Fruit fly (Drosophila melanogaster) Kc167 (cell line): ENCODE data around the gene dome.

Experiments
- Myc ChIP-seq: fragments of >200 bp; optimal IDR thresholded peaks from 2 replicates; lab custom pipeline; 2017; ENCODE audit warnings: missing external identifiers
- Sin3A ChIP-seq: fragments of >200 bp; optimal IDR thresholded peaks from 2 replicates; lab custom pipeline; 2018; ENCODE audit warnings: missing external identifiers
- h ChIP-seq: fragments of >200 bp; optimal IDR thresholded peaks from 3 replicates; lab custom pipeline; 2018; ENCODE audit warnings: missing external identifiers
- insv ChIP-seq: fragments of >200 bp; optimal IDR thresholded peaks from 3 replicates; lab custom pipeline; 2018; ENCODE audit warnings: missing external identifiers
- psq ChIP-seq: fragments of >200 bp; optimal IDR thresholded peaks from 2 replicates; lab custom pipeline; 2017; ENCODE audit warnings: missing external identifiers
- ttk ChIP-seq: sonication (Bioruptor generic); optimal IDR thresholded peaks from 2 replicates; lab custom pipeline; 2017; ENCODE audit warnings: missing external identifiers

Gene dome

dm6 chrX:19663196-19663858 is 20.0 kb downstream of the dome start:
- TF ChIP-seq Sin3A (no peak), ttk (no peak), psq (no peak), insv (no peak), h (lab: Kevin White, UChicago) (no peak), Myc (lab: Kevin White, UChicago) (no peak)

- TF ChIP-seq ttk: no peak
Observed at dm6 chrX:19662583-19663195, 20.6 kb downstream of the dome start.

DNA sequence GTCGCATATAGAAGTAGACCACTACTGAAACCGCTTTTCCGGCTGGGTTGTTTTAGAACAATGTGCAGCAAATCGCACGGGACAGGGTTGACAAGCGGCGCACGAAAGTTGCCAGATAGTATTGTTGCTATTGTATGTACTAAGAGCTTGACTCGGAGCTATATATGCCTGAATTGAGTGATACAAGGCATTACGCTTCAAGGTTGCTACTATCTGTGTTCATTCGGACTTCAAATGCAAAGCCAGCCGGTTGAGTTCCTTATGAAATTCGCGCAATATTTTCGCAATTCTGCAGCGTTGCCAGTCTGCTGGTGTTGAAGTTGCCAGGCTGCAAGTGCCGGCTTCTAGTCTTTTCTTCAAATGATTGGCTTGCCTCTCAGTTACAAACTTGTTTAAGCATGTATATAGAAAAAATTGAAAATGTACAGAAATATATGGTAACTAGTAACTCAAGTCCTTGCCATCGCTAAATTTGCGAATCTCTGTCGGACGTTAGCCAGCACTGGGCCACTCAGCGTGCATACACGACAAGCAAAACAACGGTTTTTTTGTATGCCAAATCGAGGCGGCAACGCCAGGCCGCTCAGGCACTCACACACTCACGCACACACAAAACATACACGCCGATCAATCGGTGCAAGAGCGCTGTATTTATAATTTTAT is 31.4 kb downstream of the dome start, which contains the start of the genes Ranbp21 and Elys:
Gene Ranbp21 (minus strand): TSS at position 513 of the 663 bp plus-strand sequence.
Gene Elys (plus strand): TSS at position 549 of the 663 bp plus-strand sequence.
- TF ChIP-seq psq: no peak
- TF ChIP-seq Myc (lab: Kevin White, UChicago): no peak
- TF ChIP-seq Sin3A: no peak
- TF ChIP-seq insv: no peak
- TF ChIP-seq ttk: no peak

DNA sequence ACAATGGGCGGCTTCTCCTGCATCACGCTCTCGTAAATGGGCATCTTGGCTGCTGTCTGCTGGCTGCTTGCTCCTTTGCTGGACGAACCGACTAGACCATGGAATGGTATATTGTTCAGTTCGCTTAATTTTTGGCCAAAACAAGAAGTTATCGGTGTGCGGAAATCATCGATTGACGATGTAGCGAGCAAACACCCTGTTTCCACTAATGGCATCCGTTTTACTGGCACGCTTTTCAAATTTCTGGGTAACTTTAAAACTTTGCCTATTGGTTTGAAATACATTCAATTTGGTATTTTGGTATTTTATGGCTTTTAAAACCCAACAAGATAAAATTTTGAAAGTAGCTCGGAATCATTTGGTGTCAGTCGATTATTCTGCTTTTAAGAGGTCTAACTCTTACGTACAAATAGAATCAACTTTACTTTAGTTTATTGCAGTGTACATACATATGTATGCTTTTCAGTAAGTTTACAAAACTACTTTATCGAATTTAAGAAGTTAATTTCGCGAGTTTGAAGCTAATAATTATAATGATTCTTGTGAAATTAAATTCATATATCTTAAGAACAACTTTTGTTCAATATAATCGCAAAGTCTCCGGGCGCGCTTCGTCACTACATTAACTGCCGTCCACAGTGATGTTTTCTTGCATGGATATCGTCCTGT is 37.3 kb downstream of the dome start, which contains the start of gene Arp10:
Gene Arp10 (minus strand): TSS at position 304 of the 669 bp plus-strand sequence.
- TF ChIP-seq Myc (lab: Kevin White, UChicago) (no peak), Sin3A (no peak)

dm6 chrX:19642819-19643504 is 40.4 kb downstream of the dome start, which contains the start of the genes CG12237 and Sec61gamma:
Gene CG12237 (minus strand): TSS chrX:19642869.
Gene Sec61gamma (plus strand): TSS chrX:19643327.
- TF ChIP-seq Myc (lab: Kevin White, UChicago): no peak
- TF ChIP-seq Sin3A: no peak
- TF ChIP-seq insv: no peak
- TF ChIP-seq ttk: no peak
- no peak for TF ChIP-seq psq
- TF ChIP-seq h (lab: Kevin White, UChicago): no peak

DNA sequence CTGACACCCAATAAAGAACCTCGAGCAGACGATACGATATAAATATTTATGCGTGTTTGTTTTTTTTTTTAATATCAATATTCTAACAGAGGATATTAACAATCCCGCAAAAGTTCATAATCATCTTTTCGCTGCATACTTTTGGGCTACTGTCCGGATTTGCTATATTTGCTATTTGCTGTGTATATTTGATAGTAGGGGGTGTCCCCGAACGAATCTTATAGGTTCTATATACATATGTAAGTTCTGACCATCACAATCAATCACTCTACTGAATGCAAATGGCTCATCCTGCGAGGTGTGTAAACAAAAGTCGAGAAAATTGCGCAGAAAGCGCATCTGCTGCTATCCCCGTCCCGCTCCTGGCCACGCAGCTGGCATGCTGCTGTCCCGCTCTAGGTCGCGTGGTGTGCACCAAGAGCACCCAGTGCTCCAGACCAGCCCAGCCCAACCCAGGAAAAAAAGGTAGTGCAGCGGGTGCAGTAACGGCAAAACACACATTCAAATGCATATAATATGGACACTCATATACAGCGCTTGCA is 42.5 kb downstream of the dome start:
- no peak for TF ChIP-seq insv
- no peak for TF ChIP-seq ttk
- TF ChIP-seq psq: no peak
- TF ChIP-seq Myc (lab: Kevin White, UChicago): no peak
- no peak for TF ChIP-seq h (lab: Kevin White, UChicago)
- TF ChIP-seq Sin3A: no peak

DNA sequence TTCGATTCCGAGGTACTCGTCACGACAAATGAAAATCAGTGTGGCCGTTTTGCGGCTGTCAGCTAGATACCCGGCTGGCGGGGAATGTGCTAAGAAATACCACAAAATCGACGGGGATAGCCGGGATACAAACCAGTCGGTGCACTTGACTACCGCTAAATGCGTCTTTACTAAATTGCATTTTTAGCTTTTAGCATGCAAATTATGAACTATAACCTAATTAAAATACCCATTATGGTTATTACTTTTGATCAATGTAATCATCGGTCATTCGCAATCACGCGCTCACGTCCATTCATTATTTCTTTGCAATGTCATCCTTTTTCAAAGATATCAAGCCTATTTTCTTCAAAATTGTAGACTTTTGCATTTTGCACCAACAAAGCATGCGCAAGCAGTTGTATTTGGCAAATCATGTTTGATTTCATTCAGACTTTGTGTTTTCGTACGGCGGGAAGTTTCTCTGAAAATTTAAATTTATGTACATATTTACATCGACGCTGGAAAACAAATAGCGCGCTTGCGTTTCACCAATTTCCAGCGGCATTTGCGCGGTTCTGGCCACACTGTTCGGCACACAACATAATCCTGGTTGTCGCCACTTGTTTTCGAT is 44.9 kb downstream of the dome start, which contains the start of gene Rcd-1:
Gene Rcd-1 (plus strand): TSS at position 440 of the 613 bp plus-strand sequence.
- TF ChIP-seq insv (no peak), h (lab: Kevin White, UChicago) (no peak), Sin3A (no peak), Myc (lab: Kevin White, UChicago) (no peak), ttk (no peak), psq (no peak)

- TF ChIP-seq psq (no peak), ttk (no peak)
Observed at dm6 chrX:19637434-19638327, 45.6 kb downstream of the dome start.

DNA sequence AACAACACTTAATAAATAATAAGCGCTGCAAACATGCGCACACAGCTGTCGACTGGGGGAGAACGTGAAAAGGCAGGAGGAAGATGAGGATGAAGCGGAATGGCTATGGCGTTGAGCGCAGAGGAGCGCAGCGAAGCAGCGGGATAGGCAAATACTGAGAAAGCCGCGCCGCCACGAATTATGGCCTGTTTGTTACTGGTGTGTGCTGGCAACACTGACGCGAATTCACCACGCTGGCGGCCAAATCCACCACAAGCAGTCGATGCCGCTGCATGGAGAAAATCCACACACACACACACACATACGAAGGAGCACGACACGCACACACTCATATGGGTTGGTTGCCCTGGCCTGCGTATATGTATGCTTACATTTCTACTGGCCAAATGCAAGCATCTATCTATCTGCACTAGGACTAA is 46.3 kb downstream of the dome start:
- TF ChIP-seq Myc (lab: Kevin White, UChicago) (no peak), insv (no peak), psq (no peak), h (lab: Kevin White, UChicago) (no peak), Sin3A (no peak), ttk (no peak)

DNA sequence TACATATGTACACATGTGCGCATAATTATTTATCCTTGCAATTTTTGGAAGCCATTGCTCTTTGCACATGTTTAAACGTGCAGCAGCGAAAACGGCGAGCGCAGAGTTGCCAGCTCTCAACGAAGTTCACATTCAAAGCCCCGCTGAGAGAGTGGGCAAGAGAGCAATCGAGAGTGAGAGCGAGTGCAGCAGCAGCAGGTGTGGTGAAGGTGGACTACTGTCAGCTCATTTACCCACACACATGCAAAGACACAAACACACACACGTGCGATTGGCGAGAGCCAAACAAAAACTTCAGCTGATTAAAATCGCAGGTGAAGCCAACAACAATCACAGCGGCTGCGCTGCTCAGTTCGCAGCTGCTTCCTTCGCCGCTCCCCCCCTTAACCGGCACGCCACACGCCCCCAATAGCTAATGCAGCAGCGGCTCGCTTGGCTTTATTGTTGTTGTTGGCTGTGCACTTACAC is 51.9 kb downstream of the dome start:
- TF ChIP-seq Sin3A: no peak
- TF ChIP-seq insv: no peak
- no peak for TF ChIP-seq h (lab: Kevin White, UChicago)
- TF ChIP-seq ttk: no peak
- no peak for TF ChIP-seq Myc (lab: Kevin White, UChicago)
- TF ChIP-seq psq: no peak
